Fruit fly (Drosophila melanogaster) whole organism, embryonic: Measurements from ENCODE around the gene Lipt2.

Source experiments
- BEAF-32 ChIP-seq: fragments of 200-800 bp; sonication (Bioruptor generic); optimal IDR thresholded peaks from 3 replicates; lab custom pipeline; 2017; ENCODE audit warnings: missing biosample characterization, missing genetic modification characterization, mild to moderate bottlenecking, moderate library complexity, missing genetic modification reagents
- Bteb2 ChIP-seq: fragments of 200-800 bp; sonication (Bioruptor generic); optimal IDR thresholded peaks from 2 replicates; lab custom pipeline; 2016; ENCODE audit warnings: missing biosample characterization, missing genetic modification characterization
- CG10267 ChIP-seq: fragments of 200-800 bp; sonication (Bioruptor generic); optimal IDR thresholded peaks from 2 replicates; lab custom pipeline; 2018; ENCODE audit warnings: missing biosample characterization, mild to moderate bottlenecking, missing genetic modification characterization, moderate library complexity
- CG10431 ChIP-seq: fragments of 200-800 bp; sonication (Bioruptor generic); optimal IDR thresholded peaks from 3 replicates; lab custom pipeline; 2018; ENCODE audit warnings: missing biosample characterization, mild to moderate bottlenecking, missing genetic modification characterization
- CG13287 ChIP-seq: fragments of 200-800 bp; sonication (Bioruptor generic); IDR thresholded peaks from 2 replicates; pipeline ENCODE4 v1.3.6; 2022; ENCODE audit warnings: missing biosample characterization, missing genetic modification characterization; ENCODE audit not compliant: partially characterized antibody
- CG14050 ChIP-seq: fragments of 200-800 bp; sonication (Bioruptor generic); IDR thresholded peaks from 3 replicates; pipeline ENCODE4 v1.3.6; 2022; ENCODE audit warnings: missing biosample characterization, missing genetic modification characterization
- CG15514 ChIP-seq: fragments of 200-800 bp; sonication (Bioruptor generic); optimal IDR thresholded peaks from 3 replicates; lab custom pipeline; 2017; ENCODE audit warnings: missing biosample characterization, missing genetic modification characterization, mild to moderate bottlenecking, moderate library complexity, missing genetic modification reagents
- CG15601 ChIP-seq: fragments of 200-800 bp; sonication (Bioruptor generic); optimal IDR thresholded peaks from 3 replicates; lab custom pipeline; 2019; ENCODE audit warnings: missing biosample characterization, mild to moderate bottlenecking, missing genetic modification characterization, moderate library complexity
- CG1603 ChIP-seq: fragments of 200-800 bp; sonication (Bioruptor generic); optimal IDR thresholded peaks from 2 replicates; lab custom pipeline; 2019; ENCODE audit warnings: missing biosample characterization, mild to moderate bottlenecking, missing genetic modification characterization, moderate library complexity
- CG17186 ChIP-seq: fragments of 200-800 bp; sonication (Bioruptor generic); optimal IDR thresholded peaks from 3 replicates; lab custom pipeline; 2017; ENCODE audit warnings: missing biosample characterization, missing genetic modification reagents, missing genetic modification characterization
- CG17829 ChIP-seq: fragments of 200-800 bp; optimal IDR thresholded peaks from 2 replicates; lab custom pipeline; 2019; ENCODE audit warnings: missing biosample characterization, mild to moderate bottlenecking, missing genetic modification characterization, moderate library complexity
- CG2116 ChIP-seq: fragments of 200-800 bp; sonication (Bioruptor generic); optimal IDR thresholded peaks from 3 replicates; lab custom pipeline; 2018; ENCODE audit warnings: missing biosample characterization, mild to moderate bottlenecking, missing genetic modification characterization
- CG2712 ChIP-seq: fragments of 200-800 bp; optimal IDR thresholded peaks from 3 replicates; lab custom pipeline; 2019; ENCODE audit warnings: missing biosample characterization, mild to moderate bottlenecking, missing genetic modification characterization, moderate library complexity
- CG30020 ChIP-seq: fragments of 200-800 bp; optimal IDR thresholded peaks from 2 replicates; lab custom pipeline; 2019; ENCODE audit warnings: missing biosample characterization, mild to moderate bottlenecking, missing genetic modification characterization, moderate library complexity
- CG33213 ChIP-seq: fragments of 200-800 bp; sonication (Bioruptor generic); optimal IDR thresholded peaks from 3 replicates; lab custom pipeline; 2016; ENCODE audit warnings: missing biosample characterization, missing genetic modification characterization
- CG34224 ChIP-seq: fragments of 200-800 bp; sonication (Bioruptor generic); IDR thresholded peaks from 3 replicates; pipeline ENCODE4 v1.3.6; 2022; ENCODE audit warnings: missing biosample characterization, missing genetic modification characterization; ENCODE audit not compliant: partially characterized antibody
- CG4617 ChIP-seq: fragments of 200-800 bp; sonication (Bioruptor generic); optimal IDR thresholded peaks from 3 replicates; lab custom pipeline; 2016; ENCODE audit warnings: missing biosample characterization, missing genetic modification characterization, borderline replicate concordance
- CG6683 ChIP-seq: fragments of 200-800 bp; sonication (Bioruptor generic); optimal IDR thresholded peaks from 2 replicates; lab custom pipeline; 2017; ENCODE audit warnings: missing biosample characterization, mild to moderate bottlenecking, missing genetic modification characterization, missing genetic modification reagents
- CG8924 ChIP-seq: fragments of 200-800 bp; optimal IDR thresholded peaks from 3 replicates; lab custom pipeline; 2019; ENCODE audit warnings: missing biosample characterization, mild to moderate bottlenecking, missing genetic modification characterization, moderate library complexity
- CG9797 ChIP-seq: fragments of 200-800 bp; sonication (Bioruptor generic); optimal IDR thresholded peaks from 3 replicates; lab custom pipeline; 2018; ENCODE audit warnings: missing biosample characterization, mild to moderate bottlenecking, missing genetic modification characterization
- CoRest ChIP-seq: fragments of 200-800 bp; sonication (Bioruptor generic); optimal IDR thresholded peaks from 3 replicates; lab custom pipeline; 2018; ENCODE audit warnings: missing biosample characterization, mild to moderate bottlenecking, missing genetic modification characterization, moderate library complexity
- Dp ChIP-seq: fragments of 200-800 bp; sonication (Bioruptor generic); optimal IDR thresholded peaks from 2 replicates; lab custom pipeline; 2018; ENCODE audit warnings: missing biosample characterization, mild to moderate bottlenecking, missing genetic modification characterization, moderate library complexity
- Dref ChIP-seq: fragments of 200-800 bp; sonication (Bioruptor generic); IDR thresholded peaks from 2 replicates; pipeline ENCODE4 v1.3.6; 2022; ENCODE audit warnings: missing biosample characterization, missing genetic modification characterization
- E2f2 ChIP-seq: fragments of 200-800 bp; sonication (Bioruptor generic); IDR thresholded peaks from 2 replicates; pipeline ENCODE4 v1.3.6; 2022; ENCODE audit warnings: missing biosample characterization, missing genetic modification characterization
- HLH3B ChIP-seq: fragments of 200-800 bp; sonication (Bioruptor generic); IDR thresholded peaks from 2 replicates; pipeline ENCODE4 v1.3.6; 2022; ENCODE audit warnings: missing biosample characterization, missing genetic modification characterization
- Hmr ChIP-seq: fragments of 200-800 bp; sonication (Bioruptor generic); optimal IDR thresholded peaks from 3 replicates; lab custom pipeline; 2017; ENCODE audit warnings: mild to moderate bottlenecking, missing biosample characterization, missing genetic modification reagents, missing genetic modification characterization
- Hr3 ChIP-seq: fragments of 200-800 bp; sonication (Bioruptor generic); optimal IDR thresholded peaks from 3 replicates; lab custom pipeline; 2016; ENCODE audit warnings: missing biosample characterization, missing genetic modification characterization
- MBD-R2 ChIP-seq: fragments of 200-800 bp; sonication (Bioruptor generic); IDR thresholded peaks from 2 replicates; pipeline ENCODE4 v1.3.6; 2022; ENCODE audit warnings: missing biosample characterization, missing genetic modification characterization
- Meics ChIP-seq: fragments of 200-800 bp; sonication (Bioruptor generic); optimal IDR thresholded peaks from 2 replicates; lab custom pipeline; 2017; ENCODE audit warnings: missing biosample characterization, mild to moderate bottlenecking, missing genetic modification characterization
- Nf-YC ChIP-seq: fragments of 200-800 bp; optimal IDR thresholded peaks from 3 replicates; lab custom pipeline; 2019; ENCODE audit warnings: missing biosample characterization, mild to moderate bottlenecking, missing genetic modification characterization, moderate library complexity
- Opbp ChIP-seq: fragments of 200-800 bp; sonication (Bioruptor generic); IDR thresholded peaks from 3 replicates; pipeline ENCODE4 v1.3.6; 2022; ENCODE audit warnings: missing biosample characterization, missing genetic modification characterization; ENCODE audit not compliant: partially characterized antibody
- Pdp1 ChIP-seq, 2 experiments: fragments of 200-800 bp; sonication (Bioruptor generic); optimal IDR thresholded peaks; 3 replicates each; lab custom pipeline; 2016; ENCODE audit warnings: missing biosample characterization in 2 of 2, missing genetic modification characterization in 2 of 2, mild to moderate bottlenecking in 1 of 2, moderate library complexity in 1 of 2
- Sry-δ ChIP-seq: fragments of 200-800 bp; sonication (Bioruptor generic); optimal IDR thresholded peaks from 2 replicates; lab custom pipeline; 2016; ENCODE audit warnings: missing biosample characterization, missing genetic modification characterization
- YL-1 ChIP-seq: fragments of 200-800 bp; sonication (Bioruptor generic); optimal IDR thresholded peaks from 3 replicates; lab custom pipeline; 2017; ENCODE audit warnings: missing biosample characterization, mild to moderate bottlenecking, missing genetic modification characterization
- crol ChIP-seq: fragments of 200-800 bp; sonication (Bioruptor generic); IDR thresholded peaks from 2 replicates; pipeline ENCODE4 v1.3.6; 2022; ENCODE audit warnings: missing biosample characterization, missing genetic modification characterization
- fru ChIP-seq: fragments of >200 bp; optimal IDR thresholded peaks from 2 replicates; lab custom pipeline; 2017
- ftz-f1 ChIP-seq: fragments of 200-800 bp; sonication (Bioruptor generic); optimal IDR thresholded peaks from 2 replicates; lab custom pipeline; 2016; ENCODE audit warnings: missing biosample characterization, missing genetic modification characterization
- gfzf ChIP-seq: fragments of 200-800 bp; sonication (Bioruptor generic); optimal IDR thresholded peaks from 2 replicates; lab custom pipeline; 2016; ENCODE audit warnings: missing biosample characterization, mild to moderate bottlenecking, missing genetic modification characterization, moderate library complexity
- hbn ChIP-seq: fragments of 200-800 bp; sonication (Bioruptor generic); IDR thresholded peaks from 2 replicates; pipeline ENCODE4 v1.3.6; 2022; ENCODE audit warnings: missing biosample characterization, missing genetic modification characterization; ENCODE audit not compliant: partially characterized antibody
- mirr ChIP-seq: fragments of 200-800 bp; sonication (Bioruptor generic); optimal IDR thresholded peaks from 3 replicates; lab custom pipeline; 2018; ENCODE audit warnings: missing biosample characterization, mild to moderate bottlenecking, missing genetic modification characterization
- mld ChIP-seq: fragments of 200-800 bp; sonication (Bioruptor generic); IDR thresholded peaks from 3 replicates; pipeline ENCODE4 v1.3.6; 2022; ENCODE audit warnings: missing biosample characterization, missing genetic modification characterization; ENCODE audit not compliant: partially characterized antibody
- nerfin-1 ChIP-seq: fragments of 200-800 bp; sonication (Bioruptor generic); optimal IDR thresholded peaks from 3 replicates; lab custom pipeline; 2019; ENCODE audit warnings: missing biosample characterization, mild to moderate bottlenecking, missing genetic modification characterization, moderate library complexity
- nmo ChIP-seq: fragments of 200-800 bp; sonication (Bioruptor generic); optimal IDR thresholded peaks from 2 replicates; lab custom pipeline; 2018; ENCODE audit warnings: missing biosample characterization, mild to moderate bottlenecking, missing genetic modification characterization, moderate library complexity
- phol ChIP-seq: fragments of 200-800 bp; sonication (Bioruptor generic); optimal IDR thresholded peaks from 3 replicates; lab custom pipeline; 2018; ENCODE audit warnings: missing biosample characterization, mild to moderate bottlenecking, missing genetic modification characterization, moderate library complexity
- pzg ChIP-seq: fragments of 200-800 bp; sonication (Bioruptor generic); optimal IDR thresholded peaks from 3 replicates; lab custom pipeline; 2018; ENCODE audit warnings: missing biosample characterization, mild to moderate bottlenecking, missing genetic modification characterization, moderate library complexity
- stwl ChIP-seq: fragments of 200-800 bp; sonication (Bioruptor generic); optimal IDR thresholded peaks from 3 replicates; lab custom pipeline; 2018; ENCODE audit warnings: missing biosample characterization, mild to moderate bottlenecking, missing genetic modification characterization, moderate library complexity
- trem ChIP-seq: fragments of 200-800 bp; optimal IDR thresholded peaks from 3 replicates; lab custom pipeline; 2019; ENCODE audit warnings: missing biosample characterization, mild to moderate bottlenecking, missing genetic modification characterization, moderate library complexity
- usp ChIP-seq: fragments of >200 bp; optimal IDR thresholded peaks from 2 replicates; lab custom pipeline; 2017; ENCODE audit warnings: missing biosample characterization, missing genetic modification characterization

Gene Lipt2

DNA sequence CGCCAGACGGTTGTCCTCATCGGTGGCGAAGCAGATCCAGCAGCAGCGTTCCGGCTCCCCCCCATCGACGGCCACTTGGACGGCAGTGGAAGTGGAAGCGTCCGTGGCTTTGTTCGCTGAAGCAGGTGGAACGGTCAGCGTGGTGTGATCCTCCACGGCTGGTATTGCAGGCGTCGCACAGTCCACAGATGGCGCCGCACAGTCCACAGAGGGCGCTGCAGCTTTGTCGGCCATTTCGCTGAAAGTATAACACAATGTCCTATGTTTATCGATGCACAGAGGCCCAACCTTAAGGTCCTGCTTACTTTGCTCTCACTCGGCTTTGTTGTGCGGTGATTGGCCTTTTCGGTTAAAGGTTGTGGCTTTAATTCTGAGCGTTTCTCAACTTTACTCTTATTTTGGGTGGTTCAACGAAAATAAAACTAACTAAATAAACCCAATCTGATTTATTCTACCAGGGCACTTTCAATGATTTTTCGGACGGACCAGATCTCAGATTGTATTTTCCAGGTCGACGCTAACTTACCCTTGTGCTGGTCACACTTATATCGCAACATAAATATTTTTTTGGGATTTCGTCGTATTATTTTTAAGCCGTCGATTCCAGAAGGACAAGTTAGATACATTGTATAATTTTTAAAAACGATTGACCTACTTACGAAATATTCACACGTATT lies 39.6 kb downstream of the Lipt2 start, which contains the start of gene CG9855 (continued):
- peak; percentile 86 for TF ChIP-seq CG9797
- peak; percentile 48; the same call in 1 of the 2 replicates for TF ChIP-seq CG13287
- TF ChIP-seq nmo (GFP tag; lab: Kevin White, UChicago), result peak; percentile 39
- TF ChIP-seq phol (tag; lab: Kevin White, UChicago), result peak; percentile 32
- TF ChIP-seq CG2116, result peak; percentile 40
- peak; percentile 79 for TF ChIP-seq YL-1
- peak; percentile 18 for TF ChIP-seq Nf-YC (tag; lab: Kevin White, UChicago)
- no peak for TF ChIP-seq Meics (GFP tag; lab: Kevin White, UChicago)
- no peak for TF ChIP-seq fru
- peak; percentile 59 for TF ChIP-seq ftz-f1 (GFP tag; lab: Kevin White, UChicago)
- TF ChIP-seq pzg (GFP tag; lab: Kevin White, UChicago), result peak; percentile 79
- peak; percentile 40 for TF ChIP-seq Sry-δ (GFP tag; lab: Kevin White, UChicago)
- 0 out of 3 replicates have a peak, but pooled peaks have one; percentile 13 for TF ChIP-seq Opbp (GFP tag; lab: Robert Waterston, UW)
- peak; percentile 39 for TF ChIP-seq CG8924 (tag; lab: Kevin White, UChicago)
- TF ChIP-seq HLH3B (GFP tag; lab: Robert Waterston, UW), result no peak
- TF ChIP-seq gfzf (GFP tag; lab: Kevin White, UChicago), result peak; percentile 94
- peak; percentile 37; the same call in 1 of the 2 replicates for TF ChIP-seq hbn
- TF ChIP-seq Hr3 (GFP tag; lab: Kevin White, UChicago), result peak; percentile 16
- no peak for TF ChIP-seq CG14050 (GFP tag; lab: Robert Waterston, UW)
- peak; percentile 59 for TF ChIP-seq BEAF-32
- peak; percentile 26 for TF ChIP-seq CG17186 (GFP tag; lab: Kevin White, UChicago)
- TF ChIP-seq crol (GFP tag; lab: Robert Waterston, UW), result no peak
- 0 out of 3 replicates have a peak, but pooled peaks have one; percentile 33 for TF ChIP-seq CG34224 (GFP tag; lab: Robert Waterston, UW)
- TF ChIP-seq CG10431 (GFP tag; lab: Kevin White, UChicago), result peak; percentile 11
- TF ChIP-seq Dp (GFP tag; lab: Kevin White, UChicago), result peak; percentile 43
- TF ChIP-seq E2f2 (GFP tag; lab: Robert Waterston, UW), result peak; percentile 50
- TF ChIP-seq usp, result no peak
- peak; percentile 81 for TF ChIP-seq stwl (tag; lab: Kevin White, UChicago)
- peak; percentile 45 for TF ChIP-seq CG10267
- TF ChIP-seq CG1603, result peak; percentile 63
- TF ChIP-seq CoRest (tag; lab: Kevin White, UChicago), result peak; percentile 23
- TF ChIP-seq CG15514 (GFP tag; lab: Kevin White, UChicago), result peak; percentile 62
- TF ChIP-seq CG15601, result peak; percentile 37
- TF ChIP-seq CG33213 (GFP tag; lab: Kevin White, UChicago), result peak; percentile 83
- TF ChIP-seq mirr (GFP tag; lab: Kevin White, UChicago), result no peak
- peak in 1 of 2 experiments; percentile 79 for TF ChIP-seq Pdp1 (GFP tag; optimal IDR thresholded peaks at IDR 0.05; lab: Kevin White, UChicago)
- TF ChIP-seq CG30020 (tag; lab: Kevin White, UChicago), result peak; percentile 84
- peak; percentile 78 for TF ChIP-seq MBD-R2
- TF ChIP-seq mld (GFP tag; lab: Robert Waterston, UW), result no peak
- peak; percentile 8 for TF ChIP-seq nerfin-1 (tag; lab: Kevin White, UChicago)
- TF ChIP-seq CG6683, result no peak
- peak; percentile 41; the same call in 1 of the 2 replicates for TF ChIP-seq Dref (GFP tag; lab: Robert Waterston, UW)
- TF ChIP-seq trem (tag; lab: Kevin White, UChicago), result peak; percentile 46
- TF ChIP-seq Hmr (GFP tag; lab: Kevin White, UChicago), result peak; percentile 17
- no peak for TF ChIP-seq Bteb2 (GFP tag; lab: Kevin White, UChicago)
- TF ChIP-seq CG2712 (tag; lab: Kevin White, UChicago), result peak; percentile 32
- peak; percentile 83 for TF ChIP-seq CG4617 (GFP tag; lab: Kevin White, UChicago)
- peak; percentile 50 for TF ChIP-seq CG17829 (tag; lab: Kevin White, UChicago)
